Worm (Caenorhabditis elegans): ENCODE results near the gene snf-12.

Gene snf-12

DNA sequence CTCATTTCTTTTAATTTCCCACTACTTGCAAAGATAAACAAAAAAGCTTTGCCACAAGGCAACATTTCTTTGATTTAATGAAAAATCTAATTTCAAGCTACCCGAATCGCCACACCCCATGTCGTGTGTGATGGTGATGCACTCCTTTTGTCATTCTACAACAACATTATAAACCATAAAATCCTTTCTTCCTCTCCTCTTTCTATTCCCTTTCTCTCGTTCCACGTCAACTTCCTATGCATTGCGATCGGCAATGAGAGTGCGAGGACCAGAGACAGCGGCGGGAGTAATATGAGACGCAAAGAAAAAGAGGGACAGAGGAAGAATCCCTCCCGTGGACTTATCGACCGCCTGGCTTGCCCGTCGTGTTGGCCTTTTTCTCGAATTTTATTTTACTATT is 38.8 kb downstream of the snf-12 start (continued):
- TF ChIP-seq elt-3 (tag; optimal IDR thresholded peaks at IDR 0.05) (no peak), nhr-25 (tag; optimal IDR thresholded peaks at IDR 0.05) (peak; percentile 36), peb-1 (tag; optimal IDR thresholded peaks at IDR 0.05) (no peak), lin-39 (tag; optimal IDR thresholded peaks at IDR 0.05) (no peak), F13H6.1 (tag; optimal IDR thresholded peaks at IDR 0.05) (peak; percentile 61), nhr-6 (tag; optimal IDR thresholded peaks at IDR 0.05) (no peak), gmeb-1 (tag; optimal IDR thresholded peaks at IDR 0.05) (no peak), elt-1 (tag; optimal IDR thresholded peaks at IDR 0.05) (no peak), crh-2 (tag; optimal IDR thresholded peaks at IDR 0.05) (peak; percentile 85), C34F6.9 (tag; optimal IDR thresholded peaks at IDR 0.05) (peak; percentile 75), lsy-2 (tag; optimal IDR thresholded peaks at IDR 0.05) (no peak), ztf-11 (tag; optimal IDR thresholded peaks at IDR 0.05) (no peak), mbf-1 (tag; optimal IDR thresholded peaks at IDR 0.05) (no peak), alr-1 (tag; optimal IDR thresholded peaks at IDR 0.05) (no peak), unc-39 (tag; optimal IDR thresholded peaks at IDR 0.05) (no peak), nhr-21 (tag; optimal IDR thresholded peaks at IDR 0.05) (peak; percentile 33), unc-55 (GFP tag; optimal IDR thresholded peaks at IDR 0.05) (peak; percentile 50), sma-9 (GFP tag; optimal IDR thresholded peaks at IDR 0.05) (peak; percentile 48), sma-9 (tag; optimal IDR thresholded peaks at IDR 0.05) (no peak), ceh-16 (tag; optimal IDR thresholded peaks at IDR 0.05) (no peak), mab-5 (tag; optimal IDR thresholded peaks at IDR 0.05) (no peak)

DNA sequence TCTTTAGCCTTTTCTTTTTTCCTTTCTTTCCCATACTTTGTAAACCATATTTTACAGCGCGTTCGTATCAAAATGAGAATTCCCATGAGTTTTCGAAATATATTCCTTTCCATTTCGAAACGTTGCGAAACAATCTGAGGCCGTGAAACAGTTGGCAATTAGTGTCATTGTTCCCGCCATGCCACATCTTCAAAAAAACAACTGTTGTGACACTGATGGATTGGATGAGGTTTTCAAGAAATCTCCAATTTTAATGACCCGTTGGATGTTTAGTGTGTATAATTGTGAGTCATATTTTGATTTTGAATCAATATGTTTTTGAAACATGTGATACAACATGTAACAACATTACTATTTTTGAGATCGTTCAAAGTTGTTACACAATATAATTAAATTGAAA is 39.8 kb downstream of the snf-12 start:
- TF ChIP-seq nhr-10 (tag; optimal IDR thresholded peaks at IDR 0.05) (no peak), R02D3.7 (tag; optimal IDR thresholded peaks at IDR 0.05) (no peak), mab-5 (tag; optimal IDR thresholded peaks at IDR 0.05) (no peak), ztf-4 (tag; optimal IDR thresholded peaks at IDR 0.05) (no peak), C34F6.9 (tag; optimal IDR thresholded peaks at IDR 0.05) (peak; percentile 43), mbf-1 (tag; optimal IDR thresholded peaks at IDR 0.05) (no peak), nhr-237 (tag; optimal IDR thresholded peaks at IDR 0.05) (no peak), egl-27 (tag; optimal IDR thresholded peaks at IDR 0.05) (no peak), dmd-4 (tag; optimal IDR thresholded peaks at IDR 0.05) (no peak), lsy-2 (tag; optimal IDR thresholded peaks at IDR 0.05) (no peak), nhr-129 (tag; optimal IDR thresholded peaks at IDR 0.05) (peak; percentile 50), gmeb-1 (tag; optimal IDR thresholded peaks at IDR 0.05) (no peak), snpc-4 (tag; optimal IDR thresholded peaks at IDR 0.05) (no peak)

DNA sequence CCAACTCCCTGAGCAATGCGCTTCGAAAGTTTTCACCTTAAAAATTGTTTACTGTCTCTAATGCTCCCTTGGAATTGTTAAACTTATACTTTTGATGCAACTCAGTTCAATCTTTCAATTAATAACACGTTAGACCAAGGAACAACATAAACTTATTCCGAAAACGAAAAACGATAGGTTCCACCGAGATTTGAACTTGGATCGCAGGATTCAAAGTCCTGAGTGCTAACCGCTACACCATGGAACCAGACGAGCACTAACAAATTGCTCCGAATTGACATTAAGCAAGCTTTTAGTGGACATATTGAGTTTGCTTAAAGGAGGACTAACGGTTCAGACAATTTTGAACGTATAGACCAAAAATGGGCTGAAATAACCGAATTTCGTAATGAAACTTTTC is 45.2 kb downstream of the snf-12 start:
- TF ChIP-seq R02D3.7 (tag; optimal IDR thresholded peaks at IDR 0.05) (no peak), mab-5 (tag; optimal IDR thresholded peaks at IDR 0.05) (no peak), ztf-11 (tag; optimal IDR thresholded peaks at IDR 0.05) (no peak), lin-13 (GFP tag; optimal IDR thresholded peaks at IDR 0.05) (no peak), unc-62 (GFP tag; optimal IDR thresholded peaks at IDR 0.05) (no peak), zag-1 (tag; optimal IDR thresholded peaks at IDR 0.05) (no peak), elt-1 (tag; optimal IDR thresholded peaks at IDR 0.05) (no peak), ztf-1 (GFP tag; conservative IDR thresholded peaks at IDR 0.05) (no peak)

DNA sequence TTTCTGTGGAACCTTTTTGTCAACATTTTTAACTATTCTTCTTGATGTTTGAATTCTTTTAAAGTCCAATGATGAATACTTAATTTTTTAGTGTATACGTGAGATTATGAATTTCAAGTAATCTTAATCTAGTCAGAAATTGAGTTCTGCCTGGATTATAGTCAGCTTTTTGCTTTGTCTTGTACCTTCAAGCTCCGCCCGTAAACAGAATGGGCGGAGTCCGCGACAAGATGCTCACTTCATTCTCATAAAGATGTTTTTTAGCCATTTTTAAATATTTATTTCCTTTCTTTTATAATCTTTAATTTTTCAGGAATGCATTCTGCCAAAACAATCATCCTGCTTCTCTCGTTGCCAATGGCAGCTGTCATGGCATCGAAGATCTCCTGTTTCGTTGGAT is 47.6 kb downstream of the snf-12 start, which contains the start of gene F47E1.1:
F47E1.1 (plus strand) TSS at position 301 of the 400 bp plus-strand sequence.
- TF ChIP-seq mbf-1 (tag; optimal IDR thresholded peaks at IDR 0.05) (no peak), nhr-12 (tag; optimal IDR thresholded peaks at IDR 0.05) (no peak), ama-1 (optimal IDR thresholded peaks at IDR 0.05) (no peak), zag-1 (tag; optimal IDR thresholded peaks at IDR 0.05) (no peak), skn-1 (tag; optimal IDR thresholded peaks at IDR 0.05) (no peak), C34F6.9 (tag; optimal IDR thresholded peaks at IDR 0.05) (no peak), unc-62 (GFP tag; optimal IDR thresholded peaks at IDR 0.05) (no peak), ztf-4 (tag; optimal IDR thresholded peaks at IDR 0.05) (no peak), lin-11 (tag; optimal IDR thresholded peaks at IDR 0.05) (no peak), ZK546.5 (tag; optimal IDR thresholded peaks at IDR 0.05) (no peak), lin-39 (tag; optimal IDR thresholded peaks at IDR 0.05) (no peak), fos-1 (tag; optimal IDR thresholded peaks at IDR 0.05) (no peak), R02D3.7 (tag; optimal IDR thresholded peaks at IDR 0.05) (no peak), nhr-23 (tag; optimal IDR thresholded peaks at IDR 0.05) (no peak), egl-27 (tag; optimal IDR thresholded peaks at IDR 0.05) (no peak)
